Fruit fly (Drosophila melanogaster) whole organism, pupa: ENCODE data around the gene loh.

Source experiments
- CG13204 ChIP-seq: fragments of 200-800 bp; sonication (Bioruptor generic); optimal IDR thresholded peaks from 2 replicates; lab custom pipeline; 2018; ENCODE audit warnings: missing biosample characterization, mild to moderate bottlenecking, missing genetic modification characterization, moderate library complexity
- CG8301 ChIP-seq: fragments of 200-800 bp; sonication (Bioruptor generic); optimal IDR thresholded peaks from 2 replicates; lab custom pipeline; 2018; ENCODE audit warnings: missing biosample characterization, mild to moderate bottlenecking, missing genetic modification characterization

DNA sequence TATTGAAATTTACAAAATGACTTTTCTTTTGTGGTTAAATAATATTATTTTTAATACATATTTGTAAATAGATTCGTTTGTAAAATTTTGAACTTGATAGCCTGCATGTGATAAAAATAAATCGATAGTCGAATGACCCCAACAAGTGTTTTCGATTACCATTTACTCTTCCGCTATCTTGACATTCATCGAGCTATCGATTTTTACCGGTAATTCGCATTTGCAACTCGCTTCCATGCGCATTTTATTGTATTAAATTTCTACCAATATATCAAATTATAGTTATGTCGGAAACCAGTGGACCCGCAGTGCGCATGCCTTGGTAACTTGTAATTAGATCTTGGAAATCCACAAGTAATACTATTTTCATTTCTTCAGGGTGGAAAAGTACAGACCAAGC, 23.4 kb upstream of the loh start, which contains the start of gene RfC3:
- TF ChIP-seq CG13204 (GFP tag; lab: Kevin White, UChicago) (no peak), CG8301 (tag; lab: Kevin White, UChicago) (no peak)
